Worm (Caenorhabditis elegans): ENCODE results near the gene C34D4.4.

The C34D4.4 gene

DNA sequence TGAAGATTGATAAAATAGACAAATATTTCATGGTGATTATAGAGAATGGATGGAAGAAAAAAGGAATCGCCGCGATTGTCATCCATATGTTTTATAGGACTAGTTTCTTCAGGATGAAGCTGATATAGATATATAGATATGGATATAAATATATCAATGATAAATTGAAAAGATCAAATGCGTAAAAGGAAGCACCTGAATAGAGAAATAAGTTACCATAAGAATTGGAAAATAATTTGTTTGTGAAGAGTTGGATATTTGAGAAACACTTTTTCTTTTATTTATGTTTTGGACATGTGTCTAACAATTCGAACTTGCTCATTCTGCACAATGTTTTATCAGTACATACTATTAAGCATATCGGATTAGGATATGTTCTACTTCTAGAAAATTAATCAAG is 38.9 kb downstream of the C34D4.4 start, which contains the start of gene C42D4.13:
Gene C42D4.13 (minus strand): TSS at position 101 of the 400 bp plus-strand sequence.
- TF ChIP-seq unc-62 (GFP tag; optimal IDR thresholded peaks at IDR 0.05) = no peak

ce11 chrIV:7188528-7189422 is 39.6 kb downstream of the C34D4.4 start, which contains the start of gene srlf-7:
Gene srlf-7 (plus strand): TSS chrIV:7189287.
- no peak for TF ChIP-seq unc-62 (GFP tag; optimal IDR thresholded peaks at IDR 0.05)

ce11 chrIV:7190409-7190808 is 41.2 kb downstream of the C34D4.4 start:
- no peak for TF ChIP-seq unc-62 (GFP tag; optimal IDR thresholded peaks at IDR 0.05)

ce11 chrIV:7191745-7192144 is 42.6 kb downstream of the C34D4.4 start, which contains the start of gene R13A1.5:
Gene R13A1.5 (minus strand): TSS chrIV:7191845.
- TF ChIP-seq unc-62 (GFP tag; optimal IDR thresholded peaks at IDR 0.05) = no peak

- TF ChIP-seq unc-62 (GFP tag; optimal IDR thresholded peaks at IDR 0.05) = no peak
These were observed 46.6 kb downstream of the C34D4.4 start, which contains the start of gene best-16 for ce11 chrIV:7195734-7196133. Gene best-16 (minus strand): TSS chrIV:7195834.

- no peak for TF ChIP-seq unc-62 (GFP tag; optimal IDR thresholded peaks at IDR 0.05)
These were observed 47.7 kb downstream of the C34D4.4 start, which contains the start of gene unc-8 for ce11 chrIV:7196853-7197252. Gene unc-8 (plus strand): TSS chrIV:7197153.

All from whole organism, dauer.